Worm (Caenorhabditis elegans): Measurements from ENCODE around the gene ergi-2.

Gene ergi-2

DNA sequence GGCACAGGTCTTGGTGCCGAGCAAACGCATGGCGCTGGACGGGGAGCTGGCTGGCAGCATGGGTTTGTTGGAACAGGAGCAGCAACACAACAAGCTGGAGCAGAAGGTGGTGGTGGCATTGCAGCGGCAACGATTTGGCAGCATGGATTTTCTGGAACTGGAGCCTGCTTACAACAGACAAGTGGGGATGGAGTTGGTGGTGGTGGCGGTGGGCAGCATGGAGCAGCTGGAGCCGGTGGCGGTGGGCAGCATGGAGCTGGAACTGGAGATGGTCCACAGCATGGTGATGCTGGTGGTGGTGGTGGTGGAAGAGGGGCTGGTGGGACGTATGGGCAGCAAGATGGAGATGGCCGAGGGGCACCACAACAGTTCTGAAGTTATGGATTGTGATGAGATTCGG is 46.3 kb downstream of the ergi-2 start:
- TF ChIP-seq ceh-82 (tag; optimal IDR thresholded peaks at IDR 0.05) (no peak), lsy-2 (tag; optimal IDR thresholded peaks at IDR 0.05) (no peak), ztf-11 (tag; optimal IDR thresholded peaks at IDR 0.05) (no peak), alr-1 (tag; optimal IDR thresholded peaks at IDR 0.05; ENCODE audit: borderline replicate concordance) (no peak), nhr-28 (tag; optimal IDR thresholded peaks at IDR 0.05) (no peak), ztf-4 (tag; optimal IDR thresholded peaks at IDR 0.05) (no peak), ceh-8 (GFP tag; optimal IDR thresholded peaks at IDR 0.05) (no peak), lin-15B (tag; optimal IDR thresholded peaks at IDR 0.05) (no peak)

DNA sequence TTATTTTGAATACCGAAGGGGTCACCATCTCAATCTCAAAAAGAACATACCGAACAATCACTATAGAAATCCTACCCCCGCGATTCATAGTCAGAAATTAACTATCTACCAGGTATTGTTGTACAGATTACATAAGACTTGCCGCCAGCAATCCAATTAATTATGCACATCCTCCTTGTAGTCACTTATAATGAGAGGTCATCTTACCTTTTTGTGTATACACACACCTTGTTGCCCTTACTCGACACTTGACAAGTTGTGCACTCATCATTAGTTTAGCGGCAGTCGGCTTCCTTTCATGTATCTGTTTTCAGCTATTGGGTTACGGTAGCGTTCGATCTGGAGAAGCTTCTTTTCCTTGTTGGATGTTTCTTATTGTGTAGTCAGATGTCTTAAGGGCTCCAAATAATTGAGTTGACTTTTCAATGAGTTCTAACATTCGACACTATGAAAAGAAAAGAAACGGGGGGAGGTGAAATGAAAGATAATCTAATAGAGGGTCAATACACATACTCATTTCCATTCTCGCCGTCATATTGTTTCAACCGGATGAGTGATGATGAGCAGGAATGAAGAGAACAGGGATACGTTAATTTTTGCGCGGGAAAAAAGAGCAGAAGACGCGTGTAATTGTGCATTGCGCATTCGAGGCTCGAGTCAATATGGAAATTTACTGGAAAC is 47.6 kb downstream of the ergi-2 start:
- TF ChIP-seq hpl-2 (GFP tag; optimal IDR thresholded peaks at IDR 0.05) (no peak), nhr-85 (tag) (no peak), irx-1 (tag; optimal IDR thresholded peaks at IDR 0.05) (no peak), tlp-1 (tag; optimal IDR thresholded peaks at IDR 0.05) (no peak), sup-37 (GFP tag; optimal IDR thresholded peaks at IDR 0.05) (no peak), C16A3.4 (tag; optimal IDR thresholded peaks at IDR 0.05) (no peak)

DNA sequence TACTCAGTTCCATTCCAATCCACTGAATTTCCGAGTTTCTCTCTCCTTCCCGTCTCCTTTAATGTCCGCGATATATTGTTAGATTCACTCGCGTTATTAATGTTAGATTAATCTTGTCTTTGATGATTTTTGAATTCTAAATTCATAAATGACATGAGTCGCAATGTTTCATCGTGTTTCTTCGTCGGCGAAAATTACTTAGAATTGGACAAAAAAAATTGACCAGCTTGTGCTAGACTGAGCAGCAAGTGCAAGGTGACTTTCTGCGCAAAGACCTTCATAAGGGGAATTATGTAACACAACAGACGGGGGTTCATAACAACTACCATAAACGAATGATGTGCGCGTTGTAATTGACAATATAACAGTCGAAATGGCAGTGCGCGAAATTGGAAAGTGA is 48.7 kb downstream of the ergi-2 start:
- TF ChIP-seq lin-14 (GFP tag; optimal IDR thresholded peaks at IDR 0.05): no peak
- no peak for TF ChIP-seq efl-3 (GFP tag; optimal IDR thresholded peaks at IDR 0.05)
- no peak for TF ChIP-seq nhr-11 (tag; optimal IDR thresholded peaks at IDR 0.05)
- no peak for TF ChIP-seq C34B4.2 (tag; optimal IDR thresholded peaks at IDR 0.05)
- no peak for TF ChIP-seq dsc-1 (tag; optimal IDR thresholded peaks at IDR 0.05)
- no peak for TF ChIP-seq lir-3 (tag; optimal IDR thresholded peaks at IDR 0.05; ENCODE audit: poor library complexity)
- no peak for TF ChIP-seq blmp-1 (tag; optimal IDR thresholded peaks at IDR 0.05)
- no peak for TF ChIP-seq unc-130 (tag; optimal IDR thresholded peaks at IDR 0.05)
- TF ChIP-seq sox-4 (tag; optimal IDR thresholded peaks at IDR 0.05): no peak
- no peak for TF ChIP-seq sup-37 (GFP tag; optimal IDR thresholded peaks at IDR 0.05)
- no peak for TF ChIP-seq snu-23 (GFP tag; optimal IDR thresholded peaks at IDR 0.05)
- TF ChIP-seq tbx-2 (tag; optimal IDR thresholded peaks at IDR 0.05): no peak
- no peak for TF ChIP-seq fkh-4 (tag; optimal IDR thresholded peaks at IDR 0.05; ENCODE audit: borderline replicate concordance)
- TF ChIP-seq aly-2 (tag; optimal IDR thresholded peaks at IDR 0.05): no peak
- TF ChIP-seq Y116A8C.19 (tag; optimal IDR thresholded peaks at IDR 0.05; ENCODE audit: borderline replicate concordance): no peak
- no peak for TF ChIP-seq mab-9 (GFP tag; IDR thresholded peaks at IDR 0.05)

DNA sequence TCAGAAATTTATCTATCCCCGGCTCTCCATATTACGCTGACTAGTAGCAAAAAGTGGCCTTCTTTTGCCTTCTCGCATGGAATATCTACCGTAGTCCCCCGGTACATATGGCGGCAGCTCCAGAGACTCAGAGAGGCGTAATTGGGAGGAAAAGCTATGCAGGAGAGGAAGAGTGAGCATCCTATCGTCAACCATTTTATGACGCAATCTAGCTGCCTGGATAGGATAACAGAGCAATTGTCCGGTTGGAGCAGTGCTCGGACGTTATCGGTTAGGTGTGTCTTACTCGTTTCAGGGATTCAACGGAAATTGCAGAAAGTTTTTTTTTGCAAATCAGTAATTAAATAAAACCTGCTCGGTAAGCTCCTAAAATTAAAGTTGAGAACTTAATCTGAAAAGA is 49.9 kb downstream of the ergi-2 start:
- TF ChIP-seq snu-23 (GFP tag; optimal IDR thresholded peaks at IDR 0.05) (no peak), efl-1 (optimal IDR thresholded peaks at IDR 0.05) (no peak), efl-1 (GFP tag; optimal IDR thresholded peaks at IDR 0.05 in 1 of 2) (no peak), aha-1 (tag; optimal IDR thresholded peaks at IDR 0.05) (no peak), lin-35 (GFP tag; optimal IDR thresholded peaks at IDR 0.05) (no peak), ceh-82 (tag; optimal IDR thresholded peaks at IDR 0.05) (no peak), nhr-47 (tag; optimal IDR thresholded peaks at IDR 0.05) (no peak), snpc-4 (tag; optimal IDR thresholded peaks at IDR 0.05) (no peak), skn-1 (tag; optimal IDR thresholded peaks at IDR 0.05) (no peak), C34B4.2 (tag; optimal IDR thresholded peaks at IDR 0.05) (no peak), irx-1 (tag; optimal IDR thresholded peaks at IDR 0.05) (no peak)

DNA sequence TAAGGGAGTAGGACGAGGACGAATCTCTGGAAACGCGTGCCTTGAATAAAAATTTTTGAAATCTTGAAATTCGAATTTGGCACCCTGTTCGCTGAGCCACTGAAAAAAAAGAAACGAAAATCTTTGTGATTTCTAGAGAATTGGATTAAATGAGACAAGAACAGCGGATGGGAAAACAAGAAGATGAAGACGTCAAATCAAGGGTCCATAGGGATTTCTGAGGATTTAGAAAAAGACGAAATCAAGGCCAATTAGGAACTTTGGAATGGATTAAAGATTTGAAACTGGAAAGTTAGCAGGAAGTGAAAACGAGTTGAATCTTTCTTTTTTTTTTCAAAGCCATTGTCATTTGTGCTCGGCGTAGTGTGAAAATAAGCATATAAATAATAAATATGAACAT is 52.6 kb downstream of the ergi-2 start, which contains the start of gene pag-3:
TSS of gene pag-3 (minus strand) at position 101 of the 400 bp plus-strand sequence.
- TF ChIP-seq lir-3 (tag; optimal IDR thresholded peaks at IDR 0.05; ENCODE audit: poor library complexity) (no peak), egl-27 (tag; optimal IDR thresholded peaks at IDR 0.05) (no peak), F16B12.6 (tag; optimal IDR thresholded peaks at IDR 0.05) (no peak), ceh-63 (GFP tag; optimal IDR thresholded peaks at IDR 0.05) (no peak), pqm-1 (tag; optimal IDR thresholded peaks at IDR 0.05) (no peak), elt-3 (tag; optimal IDR thresholded peaks at IDR 0.05) (no peak)
